Worm (Caenorhabditis elegans): ENCODE results near the gene D2007.2.

DNA sequence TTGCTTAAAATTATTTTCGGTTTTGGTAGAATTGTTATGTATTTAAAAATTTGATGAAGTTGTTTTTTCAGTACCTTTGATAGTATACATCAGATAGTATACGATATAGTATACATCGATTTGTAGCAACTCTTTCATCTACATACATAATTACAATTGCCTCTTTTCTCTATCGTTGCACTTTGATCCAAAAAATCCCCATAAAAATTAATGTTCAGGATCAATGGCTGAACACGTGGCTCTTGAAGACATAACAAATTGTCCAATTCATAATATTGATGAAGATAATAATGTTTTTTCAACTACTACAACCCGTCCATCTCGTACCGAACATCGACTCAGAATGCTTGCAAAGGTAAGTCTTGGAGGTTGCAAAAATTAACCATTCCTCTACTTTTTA is at the start of gene D2007.2:
- TF ChIP-seq mep-1 (tag; optimal IDR thresholded peaks at IDR 0.05) (no peak), ztf-11 (tag; optimal IDR thresholded peaks at IDR 0.05) (no peak), nhr-76 (tag; optimal IDR thresholded peaks at IDR 0.05) (no peak), unc-39 (tag; optimal IDR thresholded peaks at IDR 0.05) (no peak)
